Worm (Caenorhabditis elegans) whole organism, L1 larva: Measurements from ENCODE around the gene B0310.6.

Experiments
- C16A3.4 ChIP-seq: fragments of 150-350 bp; optimal IDR thresholded peaks from 2 replicates; lab custom pipeline; 2014; ENCODE audit warnings: missing biosample characterization, missing genetic modification characterization
- F16B12.6 ChIP-seq: fragments of 150-350 bp; optimal IDR thresholded peaks from 2 replicates; lab custom pipeline; 2014; ENCODE audit warnings: missing biosample characterization, missing genetic modification characterization
- nhr-237 ChIP-seq: fragments of 150-350 bp; optimal IDR thresholded peaks from 2 replicates; lab custom pipeline; 2014; ENCODE audit warnings: missing biosample characterization, missing genetic modification characterization

ce11 chrX:524498-524897, 6.3 kb downstream of the B0310.6 start:
- TF ChIP-seq nhr-237 (tag; lab: Kevin White, UChicago) (no peak), F16B12.6 (no peak), C16A3.4 (no peak)
